Fruit fly (Drosophila melanogaster) whole organism, embryonic: ENCODE measurements around the gene esg.

Source experiments
- CG10321 ChIP-seq: fragments of 200-800 bp; sonication (Bioruptor generic); IDR thresholded peaks from 2 replicates; pipeline ENCODE4 v1.3.6; 2022; ENCODE audit warnings: missing biosample characterization, missing genetic modification characterization
- CG3847 ChIP-seq: fragments of 200-800 bp; sonication (Bioruptor generic); IDR thresholded peaks from 2 replicates; pipeline ENCODE4 v1.3.6; 2022; ENCODE audit warnings: missing biosample characterization, missing genetic modification characterization
- Doc3 ChIP-seq: fragments of 200-800 bp; sonication (Bioruptor generic); IDR thresholded peaks from 3 replicates; pipeline ENCODE4 v1.3.6; 2022; ENCODE audit warnings: missing biosample characterization, missing genetic modification characterization; ENCODE audit not compliant: partially characterized antibody
- dan ChIP-seq: fragments of 200-800 bp; sonication (Bioruptor generic); IDR thresholded peaks from 2 replicates; pipeline ENCODE4 v1.3.6; 2022; ENCODE audit warnings: missing biosample characterization, missing genetic modification characterization
- kah ChIP-seq: fragments of 200-800 bp; sonication (Bioruptor generic); optimal IDR thresholded peaks from 2 replicates; lab custom pipeline; 2018; ENCODE audit warnings: missing biosample characterization, mild to moderate bottlenecking, missing genetic modification characterization
- wor ChIP-seq: fragments of 200-800 bp; sonication (Bioruptor generic); IDR thresholded peaks from 2 replicates; pipeline ENCODE4 v1.3.6; 2022; ENCODE audit warnings: missing biosample characterization, missing genetic modification characterization

DNA sequence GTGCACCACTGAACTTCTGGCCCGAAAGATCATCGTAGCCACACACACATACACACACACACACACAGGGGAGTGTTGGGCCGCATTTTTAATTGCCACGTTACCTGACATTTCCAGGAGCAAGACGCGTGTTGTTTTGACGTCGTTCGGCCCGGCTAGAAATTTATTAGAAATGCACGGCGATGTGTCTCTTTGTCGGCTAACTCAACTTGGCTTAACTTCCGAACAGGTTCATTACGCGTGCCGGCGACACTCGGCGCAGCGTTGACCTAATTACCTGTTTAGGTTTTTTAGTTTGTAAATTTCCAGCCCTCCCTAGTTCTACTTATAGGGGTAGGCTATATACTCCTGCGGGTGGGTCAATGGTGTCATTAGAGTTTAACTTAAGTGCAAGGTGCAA lies 13.8 kb upstream of the esg start:
- TF ChIP-seq kah (GFP tag; lab: Kevin White, UChicago) (no peak), wor (GFP tag; lab: Robert Waterston, UW) (no peak), CG10321 (GFP tag; lab: Robert Waterston, UW) (no peak), Doc3 (GFP tag; lab: Robert Waterston, UW) (no peak), CG3847 (GFP tag; lab: Robert Waterston, UW) (no peak), dan (no peak)
